Worm (Caenorhabditis elegans): ENCODE measurements around the gene fbxa-105.
A peak's percentile ranks its signal among the peaks of the same experiment; 100 is the strongest.

Gene fbxa-105

ce11 chrV:7379384-7379783 lies 12.4 kb downstream of the fbxa-105 start, which contains the start of gene srsx-24:
Gene srsx-24, minus strand, starts transcription at chrV:7379484.
- no peak for TF ChIP-seq nhr-23 (tag; optimal IDR thresholded peaks at IDR 0.05)
- no peak for TF ChIP-seq ZK546.5 (tag; optimal IDR thresholded peaks at IDR 0.05)
- TF ChIP-seq C34F6.9 (tag; optimal IDR thresholded peaks at IDR 0.05), result no peak
- no peak for TF ChIP-seq zag-1 (tag; optimal IDR thresholded peaks at IDR 0.05)
- no peak for TF ChIP-seq R02D3.7 (tag; optimal IDR thresholded peaks at IDR 0.05)

ce11 chrV:7374090-7374489 lies 17.7 kb downstream of the fbxa-105 start, which contains the start of gene srx-56:
Gene srx-56, plus strand, starts transcription at chrV:7374390.
- no peak for TF ChIP-seq ceh-82 (tag; optimal IDR thresholded peaks at IDR 0.05)
- TF ChIP-seq nhr-23 (tag; optimal IDR thresholded peaks at IDR 0.05), result no peak
- TF ChIP-seq ztf-4 (tag; optimal IDR thresholded peaks at IDR 0.05), result no peak
- no peak for TF ChIP-seq mbf-1 (tag; optimal IDR thresholded peaks at IDR 0.05)
- TF ChIP-seq dmd-4 (tag; optimal IDR thresholded peaks at IDR 0.05), result no peak

DNA sequence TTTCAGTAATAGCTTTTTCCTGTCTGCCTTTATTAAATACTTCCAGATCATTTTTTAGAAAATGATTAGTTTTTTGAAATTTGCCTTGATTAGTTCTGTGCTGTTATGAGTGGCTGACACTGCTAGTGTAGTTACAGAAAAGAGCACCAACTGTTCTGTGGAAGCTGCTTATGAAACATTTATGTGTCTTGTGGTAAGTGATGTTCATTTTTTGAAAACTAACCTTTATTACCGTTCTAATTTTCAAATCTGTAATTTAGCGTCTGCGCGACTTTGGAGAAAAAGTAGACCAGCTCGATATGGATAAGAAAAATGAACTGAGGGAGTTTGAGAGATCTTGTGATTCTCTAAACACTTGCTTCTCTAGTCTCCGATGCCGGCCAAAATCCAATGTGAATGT lies 22.3 kb downstream of the fbxa-105 start, which contains the start of gene srj-14:
srj-14 (plus strand) TSS at position 131 of the 400 bp plus-strand sequence.
- TF ChIP-seq sma-3 (GFP tag; optimal IDR thresholded peaks at IDR 0.05), result no peak
- no peak for TF ChIP-seq peb-1 (tag; optimal IDR thresholded peaks at IDR 0.05)
- no peak for TF ChIP-seq nhr-10 (tag; optimal IDR thresholded peaks at IDR 0.05)
- TF ChIP-seq C34F6.9 (tag; optimal IDR thresholded peaks at IDR 0.05), result no peak
- no peak for TF ChIP-seq nhr-23 (tag; optimal IDR thresholded peaks at IDR 0.05)
- TF ChIP-seq ZK546.5 (tag; optimal IDR thresholded peaks at IDR 0.05), result no peak
- no peak for TF ChIP-seq F13H6.1 (tag; optimal IDR thresholded peaks at IDR 0.05)
- no peak for TF ChIP-seq blmp-1 (tag; optimal IDR thresholded peaks at IDR 0.05; ENCODE audit: insufficient read depth)
- no peak for TF ChIP-seq egl-27 (tag; optimal IDR thresholded peaks at IDR 0.05)
- TF ChIP-seq ztf-1 (GFP tag; conservative IDR thresholded peaks at IDR 0.05), result no peak
- no peak for TF ChIP-seq snpc-4 (tag; optimal IDR thresholded peaks at IDR 0.05)

DNA sequence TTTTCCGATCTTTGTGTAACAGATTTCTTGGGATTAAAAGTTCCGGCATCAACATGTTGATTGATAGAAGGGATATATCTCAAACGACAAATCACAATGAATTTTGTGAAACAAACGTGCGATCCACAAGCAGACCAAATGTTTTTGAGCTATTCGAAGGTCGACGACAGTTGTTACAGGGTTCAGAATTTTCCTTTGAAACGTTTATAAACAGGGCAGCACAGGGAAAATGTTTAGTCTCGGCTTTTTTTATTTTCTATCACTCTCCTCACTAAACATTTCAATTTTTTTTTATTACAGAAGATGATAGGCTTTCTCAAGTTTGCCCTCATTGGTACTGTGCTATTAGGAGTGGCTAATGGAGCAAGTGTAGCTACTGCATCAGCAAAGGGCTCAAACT lies 26.9 kb downstream of the fbxa-105 start, which contains the start of gene exc-13:
exc-13 (plus strand) TSS at position 301 of the 400 bp plus-strand sequence.
- TF ChIP-seq gmeb-1 (tag; optimal IDR thresholded peaks at IDR 0.05), result no peak
- no peak for TF ChIP-seq lin-11 (tag; optimal IDR thresholded peaks at IDR 0.05)
- no peak for TF ChIP-seq ama-1 (optimal IDR thresholded peaks at IDR 0.05)
- no peak for TF ChIP-seq nhr-23 (tag; optimal IDR thresholded peaks at IDR 0.05)
- TF ChIP-seq sem-4 (tag; optimal IDR thresholded peaks at IDR 0.05), result no peak
- TF ChIP-seq ztf-1 (GFP tag; conservative IDR thresholded peaks at IDR 0.05), result no peak
- no peak for TF ChIP-seq ceh-16 (tag; optimal IDR thresholded peaks at IDR 0.05)
- no peak for TF ChIP-seq alr-1 (tag; optimal IDR thresholded peaks at IDR 0.05)
- TF ChIP-seq nhr-237 (tag; optimal IDR thresholded peaks at IDR 0.05), result no peak
- no peak for TF ChIP-seq unc-39 (tag; optimal IDR thresholded peaks at IDR 0.05)
- no peak for TF ChIP-seq nhr-77 (tag; optimal IDR thresholded peaks at IDR 0.05)
- no peak for TF ChIP-seq R02D3.7 (tag; optimal IDR thresholded peaks at IDR 0.05)
- no peak for TF ChIP-seq crh-2 (tag; optimal IDR thresholded peaks at IDR 0.05)

DNA sequence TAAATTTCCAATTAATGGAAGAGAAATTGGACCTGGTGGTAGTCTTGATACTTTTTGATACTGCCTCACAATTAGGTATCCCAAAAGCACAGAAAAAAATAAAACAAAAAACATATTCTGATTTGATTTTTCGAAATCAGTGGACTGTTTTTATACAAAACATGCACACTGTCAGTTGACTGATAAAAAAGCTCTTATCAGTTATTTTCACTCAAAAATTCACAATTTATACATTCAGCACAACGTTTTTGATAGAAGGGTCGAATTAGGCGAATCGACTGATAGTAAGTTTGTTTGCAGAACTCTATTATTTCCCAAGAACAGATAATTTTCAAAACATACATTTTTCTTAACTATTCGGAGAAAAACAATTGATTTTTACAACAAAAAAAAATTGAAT lies 27.8 kb downstream of the fbxa-105 start, which contains the start of gene cyp-35A2:
cyp-35A2 (minus strand) TSS at position 124 of the 400 bp plus-strand sequence.
- peak; percentile 27 for TF ChIP-seq gmeb-1 (tag; optimal IDR thresholded peaks at IDR 0.05)
- TF ChIP-seq unc-39 (tag; optimal IDR thresholded peaks at IDR 0.05), result no peak
- TF ChIP-seq ztf-11 (tag; optimal IDR thresholded peaks at IDR 0.05), result no peak
- TF ChIP-seq F13H6.1 (tag; optimal IDR thresholded peaks at IDR 0.05), result no peak
- TF ChIP-seq fos-1 (tag; optimal IDR thresholded peaks at IDR 0.05), result peak; percentile 67
- no peak for TF ChIP-seq egl-27 (tag; optimal IDR thresholded peaks at IDR 0.05)

ce11 chrV:7361673-7362072 lies 30.2 kb downstream of the fbxa-105 start, which contains the start of gene cyp-35A1:
Gene cyp-35A1, minus strand, starts transcription at chrV:7361773.
- TF ChIP-seq nhr-11 (tag; optimal IDR thresholded peaks at IDR 0.05) (no peak), nhr-21 (tag; optimal IDR thresholded peaks at IDR 0.05) (no peak), sma-3 (GFP tag; optimal IDR thresholded peaks at IDR 0.05) (no peak), sma-9 (GFP tag; optimal IDR thresholded peaks at IDR 0.05) (no peak), sma-9 (tag; optimal IDR thresholded peaks at IDR 0.05) (no peak), unc-62 (GFP tag; optimal IDR thresholded peaks at IDR 0.05) (no peak)
